Worm (Caenorhabditis elegans): ENCODE data around the gene npr-31.

npr-31 gene

DNA sequence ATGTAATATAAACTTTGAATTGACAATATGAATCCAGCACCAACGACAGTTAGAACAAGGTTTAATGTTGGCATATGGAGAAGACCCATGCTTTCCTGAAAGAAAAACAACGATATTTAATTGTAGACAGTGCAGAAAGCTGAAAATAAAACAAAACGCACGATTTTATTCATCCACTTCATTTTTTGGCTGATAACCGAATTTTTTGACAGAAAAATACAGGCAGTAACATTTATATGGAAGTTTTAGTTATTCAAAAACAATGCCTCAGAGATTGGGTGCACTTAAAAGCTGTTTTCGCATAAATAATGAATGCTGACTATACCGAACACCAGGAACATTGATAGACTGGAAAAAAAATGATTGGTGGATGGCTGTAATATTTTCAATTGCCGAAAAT, 21.3 kb downstream of the npr-31 start, which contains the start of gene mfsd-13.2:
Gene mfsd-13.2, minus strand, starts transcription at position 101 of the 400 bp plus-strand sequence.
- no peak for TF ChIP-seq mec-3 (tag; optimal IDR thresholded peaks at IDR 0.05; ENCODE audit: borderline replicate concordance)
- no peak for TF ChIP-seq ztf-16 (tag; optimal IDR thresholded peaks at IDR 0.05)
- no peak for TF ChIP-seq pqm-1 (tag; optimal IDR thresholded peaks at IDR 0.05)
- TF ChIP-seq K09A11.1 (tag; optimal IDR thresholded peaks at IDR 0.05; ENCODE audit: insufficient read depth) = no peak
- TF ChIP-seq unc-42 (tag; optimal IDR thresholded peaks at IDR 0.05) = no peak
- no peak for TF ChIP-seq pat-9 (tag; optimal IDR thresholded peaks at IDR 0.05)
- no peak for TF ChIP-seq hlh-30 (tag; optimal IDR thresholded peaks at IDR 0.05; ENCODE audit: insufficient read depth)
- TF ChIP-seq ceh-18 (tag; optimal IDR thresholded peaks at IDR 0.05) = no peak
- TF ChIP-seq npax-4 (tag; optimal IDR thresholded peaks at IDR 0.05) = no peak
- TF ChIP-seq tbx-2 (tag; optimal IDR thresholded peaks at IDR 0.05) = no peak
- TF ChIP-seq tbx-7 (tag; optimal IDR thresholded peaks at IDR 0.05) = no peak
- TF ChIP-seq nhr-11 (tag; optimal IDR thresholded peaks at IDR 0.05) = no peak
- TF ChIP-seq hlh-6 (tag; optimal IDR thresholded peaks at IDR 0.05) = no peak
- TF ChIP-seq sox-4 (tag; optimal IDR thresholded peaks at IDR 0.05) = no peak
- TF ChIP-seq nhr-232 (tag; optimal IDR thresholded peaks at IDR 0.05) = no peak
- no peak for TF ChIP-seq K02D7.2 (tag; optimal IDR thresholded peaks at IDR 0.05)
- no peak for TF ChIP-seq ceh-48 (tag; optimal IDR thresholded peaks at IDR 0.05)
- TF ChIP-seq dve-1 (tag; optimal IDR thresholded peaks at IDR 0.05) = no peak

DNA sequence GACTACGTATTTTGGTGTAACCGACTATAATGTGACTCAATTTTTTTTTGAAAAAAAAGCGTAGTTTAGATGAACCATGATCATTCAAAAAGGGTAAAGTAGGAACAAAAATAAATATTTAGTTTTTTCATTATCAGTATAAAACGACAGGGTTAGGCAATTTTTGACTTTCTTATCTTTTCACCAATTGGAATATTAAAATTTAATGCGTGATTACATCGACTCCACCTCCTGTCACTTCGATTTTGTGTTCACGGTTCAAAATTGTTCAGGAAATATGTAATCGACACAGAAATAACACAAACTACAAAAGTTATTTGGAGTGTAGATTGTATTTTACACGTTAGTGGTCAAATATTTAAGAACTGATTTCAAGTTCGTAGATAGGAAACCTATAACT, 22.4 kb downstream of the npr-31 start:
- TF ChIP-seq dve-1 (tag; optimal IDR thresholded peaks at IDR 0.05) (no peak), mec-3 (tag; optimal IDR thresholded peaks at IDR 0.05; ENCODE audit: borderline replicate concordance) (no peak), ets-4 (tag; optimal IDR thresholded peaks at IDR 0.05) (no peak), gmeb-2 (tag; optimal IDR thresholded peaks at IDR 0.05) (no peak), ceh-31 (tag; optimal IDR thresholded peaks at IDR 0.05) (no peak), tbx-2 (tag; optimal IDR thresholded peaks at IDR 0.05) (no peak), elt-2 (tag; optimal IDR thresholded peaks at IDR 0.05) (no peak), pax-1 (tag; optimal IDR thresholded peaks at IDR 0.05) (no peak), sox-2 (GFP tag; IDR thresholded peaks at IDR 0.05) (no peak)

DNA sequence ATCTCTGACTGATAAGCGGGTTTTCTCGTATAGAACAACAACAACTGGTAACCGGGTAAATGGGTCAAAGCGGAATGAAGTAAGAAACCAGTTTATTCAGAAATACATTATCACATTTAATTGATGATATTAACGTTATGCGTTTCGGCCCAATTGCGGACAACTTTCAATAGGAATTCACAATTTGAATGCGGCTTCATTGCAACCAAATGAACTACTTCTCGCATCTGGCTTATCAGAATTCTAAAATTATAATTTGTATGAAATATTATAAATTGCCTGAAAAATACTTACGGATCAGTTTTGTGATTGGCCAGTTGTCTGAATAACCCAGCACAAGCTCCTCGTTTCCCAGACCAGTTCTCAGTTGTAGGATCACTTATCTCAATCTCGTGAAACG, 24.3 kb downstream of the npr-31 start, which contains the start of gene col-36:
Gene col-36, minus strand, starts transcription at position 101 of the 400 bp plus-strand sequence.
- TF ChIP-seq Y22D7AL.16 (tag; optimal IDR thresholded peaks at IDR 0.05) = no peak
- no peak for TF ChIP-seq elt-4 (tag; optimal IDR thresholded peaks at IDR 0.05)
- no peak for TF ChIP-seq dmd-4 (tag; optimal IDR thresholded peaks at IDR 0.05; ENCODE audit: borderline replicate concordance)
- no peak for TF ChIP-seq pax-1 (tag; optimal IDR thresholded peaks at IDR 0.05)
- no peak for TF ChIP-seq ceh-9 (tag; optimal IDR thresholded peaks at IDR 0.05)
- TF ChIP-seq sdc-2 (tag; optimal IDR thresholded peaks at IDR 0.05) = no peak
- no peak for TF ChIP-seq pha-4 (tag; optimal IDR thresholded peaks at IDR 0.05)
- no peak for TF ChIP-seq dve-1 (tag; optimal IDR thresholded peaks at IDR 0.05)
- TF ChIP-seq sox-2 (GFP tag; IDR thresholded peaks at IDR 0.05) = no peak
- TF ChIP-seq ceh-24 (tag; optimal IDR thresholded peaks at IDR 0.05) = no peak
- TF ChIP-seq pat-9 (tag; optimal IDR thresholded peaks at IDR 0.05) = no peak
- TF ChIP-seq madf-2 (tag; optimal IDR thresholded peaks at IDR 0.05) = no peak
- TF ChIP-seq lin-11 (tag; optimal IDR thresholded peaks at IDR 0.05) = no peak
- no peak for TF ChIP-seq fkh-6 (tag; optimal IDR thresholded peaks at IDR 0.05)

DNA sequence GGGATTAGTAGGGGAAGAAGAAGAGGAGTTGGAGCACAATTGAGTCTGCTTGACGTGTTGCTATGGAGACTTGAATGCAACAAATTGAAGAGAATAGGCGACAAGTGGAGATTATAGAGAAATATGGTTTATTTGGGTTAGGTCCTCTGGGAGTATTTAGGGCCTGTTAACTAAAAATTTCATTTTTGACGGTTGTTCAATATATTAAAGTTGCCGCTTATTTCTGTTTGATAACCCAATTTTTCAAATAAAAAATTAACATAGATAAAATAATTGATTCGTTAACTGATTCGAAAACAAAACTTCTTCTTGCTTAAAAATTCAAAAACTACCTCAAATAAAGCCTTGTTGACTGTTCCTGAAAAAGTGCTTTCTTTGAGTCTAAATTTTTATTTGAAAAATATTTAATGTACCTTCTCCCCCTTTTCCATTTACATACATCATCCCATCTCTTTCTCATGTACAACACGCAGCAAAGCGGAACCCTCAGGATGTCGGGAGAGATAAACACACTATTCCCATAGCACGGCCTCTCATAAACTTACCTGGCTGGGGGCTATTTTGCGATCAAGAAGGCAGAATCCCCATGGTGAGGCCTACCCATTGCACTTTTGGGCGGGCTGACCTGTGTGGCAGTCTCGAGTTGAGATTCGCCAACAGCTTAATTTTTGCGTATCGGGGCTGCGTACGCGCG, 27.0 kb downstream of the npr-31 start, which contains the start of gene dyf-13:
Gene dyf-13, minus strand, starts transcription at position 51 of the 694 bp plus-strand sequence.
- no peak for TF ChIP-seq tbx-7 (tag; optimal IDR thresholded peaks at IDR 0.05)
- no peak for TF ChIP-seq ztf-16 (tag; optimal IDR thresholded peaks at IDR 0.05)
- no peak for TF ChIP-seq ref-2 (tag; optimal IDR thresholded peaks at IDR 0.05)
- no peak for TF ChIP-seq ama-1 (optimal IDR thresholded peaks at IDR 0.05)
- no peak for TF ChIP-seq eyg-1 (tag; optimal IDR thresholded peaks at IDR 0.05)

Measured in whole organism, late embryonic.